Worm (Caenorhabditis elegans): ENCODE data around the gene fkb-3.

Gene fkb-3

ce11 chrV:7236694-7237093, 11.7 kb downstream of the fkb-3 start:
- TF ChIP-seq nhr-10 (tag; optimal IDR thresholded peaks at IDR 0.05), result no peak
- no peak for TF ChIP-seq snpc-4 (tag; optimal IDR thresholded peaks at IDR 0.05)
- no peak for TF ChIP-seq blmp-1 (tag; optimal IDR thresholded peaks at IDR 0.05; ENCODE audit: insufficient read depth)
- no peak for TF ChIP-seq nhr-77 (tag; optimal IDR thresholded peaks at IDR 0.05)
- no peak for TF ChIP-seq ama-1 (optimal IDR thresholded peaks at IDR 0.05)
- TF ChIP-seq nhr-6 (tag; optimal IDR thresholded peaks at IDR 0.05), result no peak
- no peak for TF ChIP-seq ztf-1 (GFP tag; conservative IDR thresholded peaks at IDR 0.05)
- no peak for TF ChIP-seq Y55F3AM.14 (GFP tag; optimal IDR thresholded peaks at IDR 0.05)
- TF ChIP-seq dmd-4 (tag; optimal IDR thresholded peaks at IDR 0.05), result no peak
- TF ChIP-seq ZK546.5 (tag; optimal IDR thresholded peaks at IDR 0.05), result no peak
- no peak for TF ChIP-seq nhr-11 (tag; optimal IDR thresholded peaks at IDR 0.05)
- TF ChIP-seq C34F6.9 (tag; optimal IDR thresholded peaks at IDR 0.05), result no peak
- no peak for TF ChIP-seq nhr-23 (tag; optimal IDR thresholded peaks at IDR 0.05)
- no peak for TF ChIP-seq unc-55 (GFP tag; optimal IDR thresholded peaks at IDR 0.05)
- no peak for TF ChIP-seq F13H6.1 (tag; optimal IDR thresholded peaks at IDR 0.05)

ce11 chrV:7237094-7237132, 11.9 kb downstream of the fkb-3 start, which contains the start of gene hpo-9:
Gene hpo-9 (minus strand): TSS chrV:7237130.
- TF ChIP-seq crh-2 (tag; optimal IDR thresholded peaks at IDR 0.05) (no peak), ZK546.5 (tag; optimal IDR thresholded peaks at IDR 0.05) (no peak), mbf-1 (tag; optimal IDR thresholded peaks at IDR 0.05) (no peak), snpc-4 (tag; optimal IDR thresholded peaks at IDR 0.05) (no peak), ceh-82 (tag; optimal IDR thresholded peaks at IDR 0.05) (no peak), lin-13 (GFP tag; optimal IDR thresholded peaks at IDR 0.05) (no peak), dmd-4 (tag; optimal IDR thresholded peaks at IDR 0.05) (no peak), nhr-11 (tag; optimal IDR thresholded peaks at IDR 0.05) (no peak), lin-39 (tag; optimal IDR thresholded peaks at IDR 0.05) (no peak), ama-1 (optimal IDR thresholded peaks at IDR 0.05) (no peak), R02D3.7 (tag; optimal IDR thresholded peaks at IDR 0.05) (no peak), nhr-12 (tag; optimal IDR thresholded peaks at IDR 0.05) (no peak), nhr-129 (tag; optimal IDR thresholded peaks at IDR 0.05) (no peak), sma-3 (GFP tag; optimal IDR thresholded peaks at IDR 0.05) (no peak), nhr-21 (tag; optimal IDR thresholded peaks at IDR 0.05) (no peak), blmp-1 (tag; optimal IDR thresholded peaks at IDR 0.05; ENCODE audit: insufficient read depth) (no peak), unc-39 (tag; optimal IDR thresholded peaks at IDR 0.05) (no peak), skn-1 (tag; optimal IDR thresholded peaks at IDR 0.05) (no peak), lsy-2 (tag; optimal IDR thresholded peaks at IDR 0.05) (no peak), nhr-237 (tag; optimal IDR thresholded peaks at IDR 0.05) (no peak)

- no peak for TF ChIP-seq nhr-10 (tag; optimal IDR thresholded peaks at IDR 0.05)
- TF ChIP-seq ceh-16 (tag; optimal IDR thresholded peaks at IDR 0.05), result no peak
- TF ChIP-seq dmd-4 (tag; optimal IDR thresholded peaks at IDR 0.05), result no peak
- peak; percentile 71 to 88 for TF ChIP-seq lsy-2 (tag; optimal IDR thresholded peaks at IDR 0.05)
- no peak for TF ChIP-seq nhr-23 (tag; optimal IDR thresholded peaks at IDR 0.05)
- peak; percentile 52 for TF ChIP-seq zag-1 (tag; optimal IDR thresholded peaks at IDR 0.05)
- TF ChIP-seq skn-1 (tag; optimal IDR thresholded peaks at IDR 0.05), result peak; percentile 64
- TF ChIP-seq ztf-4 (tag; optimal IDR thresholded peaks at IDR 0.05), result peak; percentile 53
- TF ChIP-seq C34F6.9 (tag; optimal IDR thresholded peaks at IDR 0.05), result peak; percentile 79
- peak; percentile 70 for TF ChIP-seq nhr-21 (tag; optimal IDR thresholded peaks at IDR 0.05)
- TF ChIP-seq nhr-6 (tag; optimal IDR thresholded peaks at IDR 0.05), result no peak
- no peak for TF ChIP-seq nhr-77 (tag; optimal IDR thresholded peaks at IDR 0.05)
- no peak for TF ChIP-seq nhr-12 (tag; optimal IDR thresholded peaks at IDR 0.05)
- TF ChIP-seq peb-1 (tag; optimal IDR thresholded peaks at IDR 0.05), result no peak
- peak; percentile 40 for TF ChIP-seq blmp-1 (tag; optimal IDR thresholded peaks at IDR 0.05; ENCODE audit: insufficient read depth)
- no peak for TF ChIP-seq elt-3 (tag; optimal IDR thresholded peaks at IDR 0.05)
- TF ChIP-seq fos-1 (tag; optimal IDR thresholded peaks at IDR 0.05), result peak; percentile 29
- TF ChIP-seq crh-2 (tag; optimal IDR thresholded peaks at IDR 0.05), result peak; percentile 91
- TF ChIP-seq snpc-4 (tag; optimal IDR thresholded peaks at IDR 0.05), result peak; percentile 18
- TF ChIP-seq lin-13 (GFP tag; optimal IDR thresholded peaks at IDR 0.05), result peak; percentile 83
- peak; percentile 88 for TF ChIP-seq lin-11 (tag; optimal IDR thresholded peaks at IDR 0.05)
- no peak for TF ChIP-seq alr-1 (tag; optimal IDR thresholded peaks at IDR 0.05)
- TF ChIP-seq nhr-129 (tag; optimal IDR thresholded peaks at IDR 0.05), result peak; percentile 80
- no peak for TF ChIP-seq Y55F3AM.14 (GFP tag; optimal IDR thresholded peaks at IDR 0.05)
- peak; percentile 85 for TF ChIP-seq sma-3 (GFP tag; optimal IDR thresholded peaks at IDR 0.05)
- peak; percentile 95 for TF ChIP-seq unc-55 (GFP tag; optimal IDR thresholded peaks at IDR 0.05)
- TF ChIP-seq unc-39 (tag; optimal IDR thresholded peaks at IDR 0.05), result no peak
- no peak for TF ChIP-seq egl-27 (tag; optimal IDR thresholded peaks at IDR 0.05)
- TF ChIP-seq F13H6.1 (tag; optimal IDR thresholded peaks at IDR 0.05), result peak; percentile 78
- TF ChIP-seq nhr-25 (tag; optimal IDR thresholded peaks at IDR 0.05), result peak; percentile 85
- TF ChIP-seq gmeb-1 (tag; optimal IDR thresholded peaks at IDR 0.05), result peak; percentile 97
- TF ChIP-seq ama-1 (optimal IDR thresholded peaks at IDR 0.05), result no peak
- TF ChIP-seq mdl-1 (tag; optimal IDR thresholded peaks at IDR 0.05), result no peak
- no peak for TF ChIP-seq ztf-11 (tag; optimal IDR thresholded peaks at IDR 0.05)
- no peak for TF ChIP-seq ztf-1 (GFP tag; conservative IDR thresholded peaks at IDR 0.05)
- TF ChIP-seq nhr-237 (tag; optimal IDR thresholded peaks at IDR 0.05), result peak; percentile 57
- TF ChIP-seq R02D3.7 (tag; optimal IDR thresholded peaks at IDR 0.05), result peak; percentile 1
- TF ChIP-seq nhr-11 (tag; optimal IDR thresholded peaks at IDR 0.05), result no peak
- TF ChIP-seq sma-9 (GFP tag; optimal IDR thresholded peaks at IDR 0.05), result peak; percentile 77
- TF ChIP-seq sma-9 (tag; optimal IDR thresholded peaks at IDR 0.05), result no peak
- TF ChIP-seq sem-4 (tag; optimal IDR thresholded peaks at IDR 0.05), result peak; percentile 70
- no peak for TF ChIP-seq unc-62 (GFP tag; optimal IDR thresholded peaks at IDR 0.05)
- TF ChIP-seq mab-5 (tag; optimal IDR thresholded peaks at IDR 0.05), result peak; percentile 64
- TF ChIP-seq elt-1 (tag; optimal IDR thresholded peaks at IDR 0.05), result no peak
- no peak for TF ChIP-seq mbf-1 (tag; optimal IDR thresholded peaks at IDR 0.05)
Measured at ce11 chrV:7237133-7237532, 12.1 kb downstream of the fkb-3 start, which contains the start of gene hyls-1. Gene hyls-1 (plus strand): TSS chrV:7237381.
